Worm (Caenorhabditis elegans): ENCODE results near the gene math-38.
"Not testable (repeated sequence)": the region's sequence is repeated elsewhere in the genome, so short reads cannot be mapped to it uniquely, and the experiment has no call there.

Gene math-38

DNA sequence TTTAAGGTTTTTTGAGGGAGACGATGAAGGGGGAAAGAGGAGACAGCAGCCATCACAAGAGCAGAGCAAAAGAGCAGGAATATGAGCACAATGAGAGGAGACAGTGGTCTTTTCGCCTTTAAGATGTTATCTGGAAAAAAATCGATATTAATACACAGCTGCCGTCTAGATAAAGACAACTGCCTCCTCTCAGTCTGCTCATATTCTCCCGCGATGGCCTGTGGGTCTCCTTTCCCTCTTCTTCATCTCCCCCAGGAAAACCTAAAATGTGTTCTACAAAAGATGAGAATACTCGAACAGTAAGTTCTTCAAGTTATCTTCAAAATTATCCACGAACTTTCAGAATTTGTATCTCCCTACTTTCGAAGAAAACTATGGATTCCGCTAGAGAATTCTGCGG is 29.3 kb downstream of the math-38 start, which contains the start of the genes fbxb-52 and fbxb-51:
TSS of gene fbxb-52 (minus strand) at position 101 of the 400 bp plus-strand sequence.
TSS of gene fbxb-51 (plus strand) at position 212 of the 400 bp plus-strand sequence.
- TF ChIP-seq elt-2 (tag; optimal IDR thresholded peaks at IDR 0.05), result no peak
- no peak for TF ChIP-seq mml-1 (tag; optimal IDR thresholded peaks at IDR 0.05)
- TF ChIP-seq ceh-9 (tag; optimal IDR thresholded peaks at IDR 0.05), result no peak

DNA sequence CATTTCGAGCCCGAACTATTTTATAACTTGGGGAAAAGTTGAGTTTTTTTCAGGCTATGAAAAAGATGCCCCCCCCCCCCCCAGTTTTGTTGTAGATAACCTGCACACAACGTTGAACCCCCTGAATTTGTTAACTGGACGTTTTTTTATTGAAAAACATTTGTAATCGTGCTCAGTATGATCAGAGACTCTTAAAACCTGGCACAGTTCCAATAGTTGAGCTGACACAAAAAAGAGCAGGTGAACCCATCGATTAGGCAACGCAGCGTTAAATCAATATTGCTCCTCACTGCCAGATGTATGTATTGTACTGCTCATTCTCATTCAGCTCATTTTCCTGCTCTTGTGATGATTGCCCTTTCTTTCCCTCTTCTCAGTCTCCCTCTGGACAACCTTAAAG is 34.2 kb downstream of the math-38 start, which contains the start of gene K05F6.12:
TSS of gene K05F6.12 (plus strand) at position 301 of the 400 bp plus-strand sequence.
- TF ChIP-seq nhr-67 (tag; optimal IDR thresholded peaks at IDR 0.05) (no peak), ceh-82 (tag; optimal IDR thresholded peaks at IDR 0.05) (no peak), lin-15B (tag; optimal IDR thresholded peaks at IDR 0.05) (no peak), daf-12 (tag; optimal IDR thresholded peaks at IDR 0.05) (no peak), snpc-4 (tag; optimal IDR thresholded peaks at IDR 0.05) (no peak), sea-2 (GFP tag; optimal IDR thresholded peaks at IDR 0.05) (no peak), hmg-11 (tag; optimal IDR thresholded peaks at IDR 0.05) (no peak), eor-1 (tag; optimal IDR thresholded peaks at IDR 0.05) (no peak), zag-1 (tag; optimal IDR thresholded peaks at IDR 0.05) (no peak), elt-2 (tag; optimal IDR thresholded peaks at IDR 0.05) (no peak), mml-1 (tag; optimal IDR thresholded peaks at IDR 0.05) (no peak), fos-1 (tag; optimal IDR thresholded peaks at IDR 0.05) (no peak)

- not testable (repeated sequence) for TF ChIP-seq fkh-2 (tag; optimal IDR thresholded peaks at IDR 0.05); ama-1 (optimal IDR thresholded peaks at IDR 0.05); nfya-1 (tag; optimal IDR thresholded peaks at IDR 0.05; ENCODE audit: insufficient read depth)
These were observed 36.6 kb downstream of the math-38 start, which contains the start of gene K05F6.4 for ce11 chrII:1543182-1543581. K05F6.4 (plus strand) TSS chrII:1543482.

- TF ChIP-seq ceh-28 (tag; optimal IDR thresholded peaks at IDR 0.05); ama-1 (optimal IDR thresholded peaks at IDR 0.05); hmg-11 (tag; optimal IDR thresholded peaks at IDR 0.05): not testable (repeated sequence)
These were observed 39.2 kb downstream of the math-38 start, which contains the start of gene poml-4 for ce11 chrII:1540628-1541027. poml-4 (plus strand) TSS chrII:1540928.

- TF ChIP-seq ZK546.5 (tag; optimal IDR thresholded peaks at IDR 0.05), result no peak
- no peak for TF ChIP-seq elt-3 (tag; optimal IDR thresholded peaks at IDR 0.05)
- TF ChIP-seq fos-1 (tag; optimal IDR thresholded peaks at IDR 0.05), result no peak
- no peak for TF ChIP-seq nhr-43 (tag; optimal IDR thresholded peaks at IDR 0.05; ENCODE audit: poor library complexity, severe bottlenecking)
These were observed 41.2 kb downstream of the math-38 start, which contains the start of gene fbxb-44 for ce11 chrII:1538589-1538988. fbxb-44 (plus strand) TSS chrII:1538889.

ce11 chrII:1537321-1537720 is 42.5 kb downstream of the math-38 start, which contains the start of gene fbxb-42:
fbxb-42 (plus strand) TSS chrII:1537621.
- no peak for TF ChIP-seq nhr-12 (tag; optimal IDR thresholded peaks at IDR 0.05)
- TF ChIP-seq unc-39 (tag; optimal IDR thresholded peaks at IDR 0.05), result no peak
- TF ChIP-seq nhr-76 (tag; optimal IDR thresholded peaks at IDR 0.05), result no peak
- no peak for TF ChIP-seq nhr-11 (tag; optimal IDR thresholded peaks at IDR 0.05)
- no peak for TF ChIP-seq ztf-4 (tag; optimal IDR thresholded peaks at IDR 0.05)
- no peak for TF ChIP-seq lin-15B (tag; optimal IDR thresholded peaks at IDR 0.05)
- TF ChIP-seq ceh-28 (tag; optimal IDR thresholded peaks at IDR 0.05), result no peak
- no peak for TF ChIP-seq ama-1 (optimal IDR thresholded peaks at IDR 0.05)
- no peak for TF ChIP-seq elt-1 (tag; optimal IDR thresholded peaks at IDR 0.05)

DNA sequence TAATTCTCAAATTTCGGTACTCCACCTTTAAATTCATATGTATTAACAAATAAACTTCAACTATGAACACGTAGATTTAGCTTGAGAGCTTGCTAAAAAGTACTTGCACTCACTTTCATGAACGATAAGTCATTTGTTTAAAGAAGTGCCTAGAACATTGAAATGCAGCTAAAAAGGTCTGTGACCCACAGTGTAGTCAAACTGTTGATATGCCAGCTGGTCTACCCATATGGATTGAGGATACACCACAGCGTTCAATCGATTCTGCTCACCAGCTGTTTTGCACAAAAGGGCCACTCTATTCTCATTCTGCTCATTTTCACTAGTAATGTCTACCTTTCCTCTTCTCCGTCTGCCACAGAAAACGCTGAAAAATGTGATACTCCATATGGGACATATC is 43.9 kb downstream of the math-38 start, which contains the start of gene fbxb-43:
TSS of gene fbxb-43 (plus strand) at position 301 of the 400 bp plus-strand sequence.
- TF ChIP-seq nhr-67 (tag; optimal IDR thresholded peaks at IDR 0.05) (no peak), fkh-2 (tag; optimal IDR thresholded peaks at IDR 0.05) (no peak), fos-1 (tag; optimal IDR thresholded peaks at IDR 0.05) (no peak), elt-2 (tag; optimal IDR thresholded peaks at IDR 0.05) (no peak), pqm-1 (tag; optimal IDR thresholded peaks at IDR 0.05) (no peak), nhr-25 (tag; optimal IDR thresholded peaks at IDR 0.05) (no peak), sea-2 (GFP tag; optimal IDR thresholded peaks at IDR 0.05) (no peak), ztf-11 (tag; optimal IDR thresholded peaks at IDR 0.05) (no peak), jun-1 (tag; optimal IDR thresholded peaks at IDR 0.05) (no peak), eor-1 (tag; optimal IDR thresholded peaks at IDR 0.05) (no peak)
